Worm (Caenorhabditis elegans) whole organism, L1 larva: ENCODE measurements around the gene Y76B12C.4.

Source experiments
- Y116A8C.19 ChIP-seq: sonication (generic microtip); optimal IDR thresholded peaks from 2 replicates; lab custom pipeline; 2016; ENCODE audit warnings: missing compliant biosample characterization, missing genetic modification characterization, borderline replicate concordance
- aly-2 ChIP-seq: fragments of 150-350 bp; optimal IDR thresholded peaks from 2 replicates; lab custom pipeline; 2014; ENCODE audit warnings: missing biosample characterization, missing genetic modification characterization
- ceh-82 ChIP-seq, 3 experiments: fragments of 150-350 bp in 1 of 3; sonication (generic microtip) in 2 of 3; optimal IDR thresholded peaks; 2 replicates each; lab custom pipeline; 2014 to 2017; ENCODE audit warnings: missing biosample characterization in 3 of 3, missing genetic modification characterization in 3 of 3
- ceh-90 ChIP-seq: sonication (generic microtip); optimal IDR thresholded peaks from 2 replicates; lab custom pipeline; 2016; ENCODE audit warnings: missing genetic modification characterization, missing compliant biosample characterization
- egl-27 ChIP-seq, 2 experiments: fragments of 150-350 bp in 1 of 2; sonication (generic microtip); optimal IDR thresholded peaks; 3 replicates each; lab custom pipeline; 2017 to 2018; ENCODE audit warnings: missing biosample characterization in 2 of 2, missing genetic modification characterization in 2 of 2, missing genetic modification reagents in 2 of 2
- mdl-1 ChIP-seq, 2 experiments: fragments of 150-350 bp; optimal IDR thresholded peaks; 2 replicates each; lab custom pipeline; 2014 to 2017; ENCODE audit warnings: missing biosample characterization in 2 of 2, missing genetic modification characterization in 2 of 2, inconsistent platforms in 1 of 2
- nhr-28 ChIP-seq: fragments of 150-350 bp; optimal IDR thresholded peaks from 2 replicates; lab custom pipeline; 2014; ENCODE audit warnings: missing biosample characterization, missing genetic modification characterization
- sup-37 ChIP-seq: fragments of 200-800 bp; sonication (Bioruptor generic); optimal IDR thresholded peaks from 2 replicates; lab custom pipeline; 2018; ENCODE audit warnings: mild to moderate bottlenecking, missing genetic modification characterization, missing compliant biosample characterization
- unc-62 ChIP-seq: fragments of 150-350 bp; optimal IDR thresholded peaks from 2 replicates; lab custom pipeline; 2014; ENCODE audit warnings: missing biosample characterization, missing genetic modification reagents, missing genetic modification characterization

- TF ChIP-seq nhr-28 (tag; lab: Kevin White, UChicago) (no peak), mdl-1 (tag; optimal IDR thresholded peaks at IDR 0.05; lab: Kevin White, UChicago) (no peak), aly-2 (no peak), unc-62 (GFP tag; lab: Kevin White, UChicago) (no peak), ceh-90 (tag; lab: Kevin White, UChicago) (no peak), sup-37 (no peak), Y116A8C.19 (no peak), egl-27 (tag; optimal IDR thresholded peaks at IDR 0.05; lab: Kevin White, UChicago) (no peak), ceh-82 (tag; optimal IDR thresholded peaks at IDR 0.05; lab: Kevin White, UChicago) (no peak)
These were observed 7.6 kb upstream of the Y76B12C.4 start, which contains the start of gene Y76B12C.8 for ce11 chrIV:1979782-1980181.
